Worm (Caenorhabditis elegans) whole organism, L3 larva: ENCODE data around the gene sel-1.

Experiments
- aly-2 ChIP-seq: fragments of 150-350 bp; optimal IDR thresholded peaks from 2 replicates; lab custom pipeline; 2014; ENCODE audit warnings: missing biosample characterization, missing genetic modification characterization
- ama-1 ChIP-seq: fragments of 150-350 bp; optimal IDR thresholded peaks from 2 replicates; lab custom pipeline; 2018
- ceh-82 ChIP-seq: fragments of 150-350 bp; optimal IDR thresholded peaks from 2 replicates; lab custom pipeline; 2014; ENCODE audit warnings: missing biosample characterization, missing genetic modification characterization
- daf-12 ChIP-seq: fragments of 150-350 bp; optimal IDR thresholded peaks from 2 replicates; lab custom pipeline; 2014; ENCODE audit warnings: missing biosample characterization, missing genetic modification reagents, missing genetic modification characterization
- egl-5 ChIP-seq: fragments of 150-350 bp; optimal IDR thresholded peaks from 2 replicates; lab custom pipeline; 2017; ENCODE audit warnings: missing biosample characterization, missing genetic modification reagents, missing genetic modification characterization, inconsistent platforms
- nhr-11 ChIP-seq: fragments of 150-350 bp; optimal IDR thresholded peaks from 2 replicates; lab custom pipeline; 2014; ENCODE audit warnings: missing biosample characterization, missing genetic modification characterization
- nhr-43 ChIP-seq: sonication (generic microtip); optimal IDR thresholded peaks from 2 replicates; lab custom pipeline; 2016; ENCODE audit warnings: mild to moderate bottlenecking, missing genetic modification characterization, missing compliant biosample characterization; ENCODE audit not compliant: poor library complexity, severe bottlenecking
- nhr-76 ChIP-seq: fragments of 150-350 bp; sonication (generic microtip); optimal IDR thresholded peaks from 5 replicates; lab custom pipeline; 2014; ENCODE audit warnings: missing biosample characterization, missing genetic modification characterization
- pqm-1 ChIP-seq: fragments of 150-350 bp; optimal IDR thresholded peaks from 2 replicates; lab custom pipeline; 2017; ENCODE audit warnings: missing biosample characterization, missing genetic modification characterization, inconsistent platforms
- skn-1 ChIP-seq: fragments of 150-350 bp; optimal IDR thresholded peaks from 2 replicates; lab custom pipeline; 2014; ENCODE audit warnings: missing biosample characterization, missing genetic modification characterization
- unc-39 ChIP-seq: sonication (generic microtip); optimal IDR thresholded peaks from 4 replicates; lab custom pipeline; 2017; ENCODE audit warnings: missing biosample characterization, missing genetic modification characterization
- ztf-11 ChIP-seq: fragments of 150-350 bp; optimal IDR thresholded peaks from 2 replicates; lab custom pipeline; 2014; ENCODE audit warnings: missing biosample characterization, missing genetic modification characterization

- TF ChIP-seq nhr-11 (no peak), ztf-11 (tag; lab: Kevin White, UChicago) (no peak), pqm-1 (tag; lab: Kevin White, UChicago) (peak; percentile 44), nhr-43 (no peak), unc-39 (no peak), ama-1 (lab: Kevin White, UChicago) (no peak), skn-1 (tag; lab: Kevin White, UChicago) (no peak), nhr-76 (tag; lab: Kevin White, UChicago) (no peak), daf-12 (tag; lab: Kevin White, UChicago) (no peak), ceh-82 (tag; lab: Kevin White, UChicago) (no peak), aly-2 (no peak), egl-5 (tag; lab: Kevin White, UChicago) (no peak)
Observed at ce11 chrV:12532369-12532768, 28.2 kb upstream of the sel-1 start.
